Fruit fly (Drosophila melanogaster) whole organism, adult: Measurements from ENCODE around the gene PIG-T.

Experiments used
- CG11617 ChIP-seq: fragments of 200-800 bp; sonication (Bioruptor generic); optimal IDR thresholded peaks from 2 replicates; lab custom pipeline; 2017; ENCODE audit warnings: mild to moderate bottlenecking, missing biosample characterization, missing genetic modification reagents, missing genetic modification characterization
- CG1620 ChIP-seq: fragments of 200-800 bp; sonication (Bioruptor generic); optimal IDR thresholded peaks from 2 replicates; lab custom pipeline; 2016; ENCODE audit warnings: missing biosample characterization, missing genetic modification characterization
- CG5204 ChIP-seq: fragments of 200-800 bp; sonication (Bioruptor generic); optimal IDR thresholded peaks from 2 replicates; lab custom pipeline; 2016; ENCODE audit warnings: missing biosample characterization, missing genetic modification characterization
- Clk ChIP-seq: fragments of 200-800 bp; sonication (Bioruptor generic); optimal IDR thresholded peaks from 2 replicates; lab custom pipeline; 2017; ENCODE audit warnings: missing biosample characterization, missing genetic modification characterization
- Crg-1 ChIP-seq: fragments of 200-800 bp; sonication (Bioruptor generic); optimal IDR thresholded peaks from 2 replicates; lab custom pipeline; 2016; ENCODE audit warnings: missing biosample characterization, missing genetic modification characterization
- Hr96 ChIP-seq: fragments of 200-800 bp; sonication (Bioruptor generic); optimal IDR thresholded peaks from 2 replicates; lab custom pipeline; 2016; ENCODE audit warnings: missing biosample characterization, missing genetic modification characterization
- bab1 ChIP-seq: fragments of 200-800 bp; sonication (Bioruptor generic); optimal IDR thresholded peaks from 3 replicates; lab custom pipeline; 2019; ENCODE audit warnings: missing biosample characterization, mild to moderate bottlenecking, missing genetic modification characterization, moderate library complexity
- ovo ChIP-seq: fragments of 200-800 bp; sonication (Bioruptor generic); optimal IDR thresholded peaks from 2 replicates; lab custom pipeline; 2016; ENCODE audit warnings: missing biosample characterization, missing genetic modification characterization
- pad ChIP-seq: fragments of 200-800 bp; sonication (Bioruptor generic); optimal IDR thresholded peaks from 3 replicates; lab custom pipeline; 2017; ENCODE audit warnings: missing biosample characterization, missing genetic modification characterization, mild to moderate bottlenecking, moderate library complexity, missing genetic modification reagents
- toe ChIP-seq: fragments of 200-800 bp; sonication (Bioruptor generic); optimal IDR thresholded peaks from 2 replicates; lab custom pipeline; 2016; ENCODE audit warnings: missing biosample characterization, missing genetic modification characterization

dm6 chrX:8437285-8438110, 30.4 kb upstream of the PIG-T start, which contains the start of gene Miga:
- TF ChIP-seq Hr96 (no peak), Clk (GFP tag; lab: Kevin White, UChicago) (no peak), ovo (GFP tag; lab: Kevin White, UChicago) (peak; percentile 100), Crg-1 (GFP tag; lab: Kevin White, UChicago) (peak; percentile 10), CG11617 (GFP tag; lab: Kevin White, UChicago) (no peak), toe (GFP tag; lab: Kevin White, UChicago) (no peak), CG1620 (GFP tag; lab: Kevin White, UChicago) (no peak), CG5204 (no peak), pad (GFP tag; lab: Kevin White, UChicago) (peak; percentile 96), bab1 (GFP tag; lab: Kevin White, UChicago) (peak; percentile 33)
